Worm (Caenorhabditis elegans) whole organism, L1 larva: ENCODE measurements around the gene R05D8.11.

Experiments
- ama-1 ChIP-seq: fragments of 150-350 bp; optimal IDR thresholded peaks from 2 replicates; lab custom pipeline; 2014
- blmp-1 ChIP-seq: fragments of 150-350 bp; optimal IDR thresholded peaks from 2 replicates; lab custom pipeline; 2014; ENCODE audit warnings: missing biosample characterization, missing genetic modification characterization
- elt-3 ChIP-seq, 6 experiments: fragments of 150-350 bp in 1 of 6; sonication (generic microtip); optimal IDR thresholded peaks; 2 replicates each; lab custom pipeline; 2017 to 2018; ENCODE audit warnings: missing biosample characterization in 6 of 6, missing genetic modification characterization in 6 of 6, inconsistent platforms in 1 of 6
- fkh-10 ChIP-seq: sonication (generic microtip); optimal IDR thresholded peaks from 2 replicates; lab custom pipeline; 2017; ENCODE audit warnings: missing biosample characterization, missing genetic modification reagents, missing genetic modification characterization
- fos-1 ChIP-seq: fragments of 150-350 bp; optimal IDR thresholded peaks from 2 replicates; lab custom pipeline; 2014; ENCODE audit warnings: missing biosample characterization, missing genetic modification characterization
- lin-15B ChIP-seq: fragments of 150-350 bp; sonication (generic microtip); optimal IDR thresholded peaks from 3 replicates; lab custom pipeline; 2014; ENCODE audit warnings: missing biosample characterization, missing genetic modification characterization
- lin-35 ChIP-seq, 2 experiments: fragments of 150-350 bp; optimal IDR thresholded peaks; 2 replicates each; lab custom pipeline; 2014; ENCODE audit warnings: missing biosample characterization in 2 of 2, missing genetic modification characterization in 2 of 2, missing genetic modification reagents in 2 of 2
- nhr-11 ChIP-seq: fragments of 150-350 bp; optimal IDR thresholded peaks from 2 replicates; lab custom pipeline; 2014; ENCODE audit warnings: missing biosample characterization, missing genetic modification characterization
- nhr-237 ChIP-seq: fragments of 150-350 bp; optimal IDR thresholded peaks from 2 replicates; lab custom pipeline; 2014; ENCODE audit warnings: missing biosample characterization, missing genetic modification characterization
- snpc-4 ChIP-seq: fragments of 150-350 bp; optimal IDR thresholded peaks from 2 replicates; lab custom pipeline; 2014; ENCODE audit warnings: missing biosample characterization, missing genetic modification characterization
- sox-4 ChIP-seq: sonication (generic microtip); optimal IDR thresholded peaks from 2 replicates; lab custom pipeline; 2016; ENCODE audit warnings: missing genetic modification characterization, missing compliant biosample characterization
- ztf-4 ChIP-seq: fragments of 150-350 bp; optimal IDR thresholded peaks from 2 replicates; lab custom pipeline; 2014; ENCODE audit warnings: missing biosample characterization, missing genetic modification characterization

ce11 chrV:2813856-2814255 is 33.2 kb upstream of the R05D8.11 start, which contains the start of gene F54E2.9:
- TF ChIP-seq ama-1 (no peak), fos-1 (tag; lab: Kevin White, UChicago) (no peak), nhr-237 (no peak), snpc-4 (tag; lab: Kevin White, UChicago) (no peak), lin-15B (no peak), fkh-10 (GFP tag; lab: Kevin White, UChicago) (no peak), lin-35 (GFP tag; optimal IDR thresholded peaks at IDR 0.05; lab: Kevin White, UChicago) (no peak), ztf-4 (tag; lab: Kevin White, UChicago) (no peak), blmp-1 (tag; lab: Kevin White, UChicago) (no peak), elt-3 (tag; optimal IDR thresholded peaks at IDR 0.05; lab: Kevin White, UChicago) (no peak), sox-4 (tag; lab: Kevin White, UChicago) (no peak), nhr-11 (tag; lab: Kevin White, UChicago) (no peak)
